Worm (Caenorhabditis elegans): Measurements from ENCODE around the gene nhr-46.

Gene nhr-46

DNA sequence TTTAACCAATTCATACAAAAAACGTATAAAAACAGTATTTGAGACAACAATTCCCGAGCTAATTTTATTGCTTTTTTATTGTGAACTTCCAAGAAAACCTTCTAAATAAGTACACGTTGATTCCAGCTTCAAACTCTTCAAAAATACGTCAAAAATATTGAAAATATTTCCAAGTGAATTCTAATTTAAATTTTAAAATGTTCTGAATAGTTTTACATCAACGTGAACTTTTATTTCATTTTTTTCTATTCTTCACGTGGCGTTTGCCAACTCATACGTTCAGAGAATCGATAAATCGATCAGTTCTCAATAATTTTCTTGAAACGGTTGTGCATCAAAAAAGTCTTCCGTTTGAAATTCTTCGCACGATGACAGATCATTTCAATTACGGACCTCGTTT lies 39.5 kb upstream of the nhr-46 start, which contains the start of gene C31H1.1:
C31H1.1 (plus strand) TSS at position 301 of the 400 bp plus-strand sequence.
- no peak for TF ChIP-seq unc-62 (GFP tag; optimal IDR thresholded peaks at IDR 0.05)
- TF ChIP-seq elt-3 (tag; optimal IDR thresholded peaks at IDR 0.05): no peak
- TF ChIP-seq pha-4 (tag; optimal IDR thresholded peaks at IDR 0.05): no peak
- no peak for TF ChIP-seq sem-2 (GFP tag; optimal IDR thresholded peaks at IDR 0.05)

DNA sequence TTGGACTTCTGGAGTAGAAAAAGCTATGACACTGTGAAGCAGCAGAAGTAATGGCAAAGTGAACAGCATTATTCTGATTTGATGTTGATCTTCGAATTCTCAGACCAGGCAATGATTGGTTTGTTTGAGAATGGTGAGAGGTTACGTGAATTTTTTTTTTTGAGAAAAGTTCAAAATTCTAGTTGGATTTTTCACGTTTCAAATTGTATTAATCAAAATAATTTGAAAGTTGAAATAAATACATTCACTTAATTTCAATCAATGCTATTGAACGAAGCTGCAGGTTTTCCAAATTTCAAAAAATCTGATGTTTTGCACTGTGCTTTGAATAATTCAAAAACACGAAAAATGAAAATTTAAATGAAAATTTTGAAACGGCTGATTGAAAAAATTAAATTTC lies 39.0 kb upstream of the nhr-46 start, which contains the start of gene C31H1.5:
C31H1.5 (minus strand) TSS at position 101 of the 400 bp plus-strand sequence.
- TF ChIP-seq elt-3 (tag; optimal IDR thresholded peaks at IDR 0.05) (no peak), nhr-76 (tag; optimal IDR thresholded peaks at IDR 0.05) (no peak), elt-1 (tag; optimal IDR thresholded peaks at IDR 0.05; ENCODE audit: borderline replicate concordance, insufficient read depth) (no peak), tbx-8 (GFP tag; optimal IDR thresholded peaks at IDR 0.05) (no peak), nhr-28 (tag; optimal IDR thresholded peaks at IDR 0.05) (no peak), unc-39 (tag; optimal IDR thresholded peaks at IDR 0.05) (no peak)

DNA sequence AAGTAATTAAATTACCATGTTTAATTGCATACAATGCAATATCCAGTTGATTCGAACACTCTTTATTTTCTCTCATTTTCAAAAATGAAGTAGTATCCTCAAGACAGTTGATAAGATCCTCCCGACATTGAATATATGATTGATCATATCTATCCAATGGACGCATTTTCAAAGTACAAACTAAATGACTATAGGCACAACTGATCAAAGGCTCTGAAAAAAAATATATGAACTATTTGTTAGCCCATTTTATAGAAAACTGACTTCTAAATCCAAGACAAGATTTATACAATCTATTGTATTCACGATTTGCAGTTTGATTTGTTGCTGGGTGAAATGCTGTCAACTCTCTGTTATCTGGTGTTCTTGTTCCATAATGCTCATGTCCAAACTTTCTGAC lies 37.8 kb upstream of the nhr-46 start:
- TF ChIP-seq blmp-1 (tag; optimal IDR thresholded peaks at IDR 0.05) (no peak), lsy-2 (tag; optimal IDR thresholded peaks at IDR 0.05) (no peak), drap-1 (GFP tag; optimal IDR thresholded peaks at IDR 0.05) (no peak), pha-4 (tag; optimal IDR thresholded peaks at IDR 0.05) (no peak), nhr-28 (tag; optimal IDR thresholded peaks at IDR 0.05) (no peak), nhr-237 (tag; optimal IDR thresholded peaks at IDR 0.05) (no peak), ceh-43 (GFP tag; optimal IDR thresholded peaks at IDR 0.05) (no peak), M03D4.4 (tag; optimal IDR thresholded peaks at IDR 0.05) (no peak), lin-32 (GFP tag; optimal IDR thresholded peaks at IDR 0.05) (no peak), ces-1 (GFP tag; optimal IDR thresholded peaks at IDR 0.05) (no peak), mls-2 (tag; optimal IDR thresholded peaks at IDR 0.05) (no peak), snpc-4 (tag; optimal IDR thresholded peaks at IDR 0.05) (no peak), ceh-39 (tag; optimal IDR thresholded peaks at IDR 0.05) (no peak), mep-1 (tag; optimal IDR thresholded peaks at IDR 0.05) (no peak), elt-1 (tag; optimal IDR thresholded peaks at IDR 0.05; ENCODE audit: borderline replicate concordance, insufficient read depth) (no peak), elt-3 (tag; optimal IDR thresholded peaks at IDR 0.05) (no peak), unc-62 (GFP tag; optimal IDR thresholded peaks at IDR 0.05) (no peak), ceh-83 (GFP tag; optimal IDR thresholded peaks at IDR 0.05) (no peak), mab-5 (tag; optimal IDR thresholded peaks at IDR 0.05) (no peak)

DNA sequence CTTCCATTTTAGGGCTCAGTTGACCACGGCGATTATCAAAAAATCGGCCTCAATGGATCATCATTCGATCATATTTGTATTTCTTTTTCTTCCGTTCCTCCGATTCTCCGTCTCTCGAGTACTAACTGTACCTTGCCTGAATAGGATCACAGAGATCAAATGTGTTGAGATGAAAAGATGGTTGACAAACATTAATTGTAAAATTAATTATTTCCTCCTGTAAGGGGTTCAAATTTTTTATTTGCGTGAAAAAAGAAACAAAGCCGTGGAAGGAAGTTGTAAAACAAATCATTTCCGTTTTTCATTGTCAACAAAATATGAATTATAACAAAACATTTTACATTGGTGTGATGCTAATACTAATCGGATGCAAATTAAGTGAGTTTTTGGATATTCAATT lies 33.3 kb upstream of the nhr-46 start, which contains the start of gene C31H1.2:
C31H1.2 (plus strand) TSS at position 301 of the 400 bp plus-strand sequence.
- TF ChIP-seq ceh-83 (GFP tag; optimal IDR thresholded peaks at IDR 0.05): no peak
- TF ChIP-seq unc-62 (GFP tag; optimal IDR thresholded peaks at IDR 0.05): no peak
- no peak for TF ChIP-seq hlh-1 (tag; optimal IDR thresholded peaks at IDR 0.05)
- TF ChIP-seq bed-3 (GFP tag; optimal IDR thresholded peaks at IDR 0.05): no peak
- TF ChIP-seq nhr-237 (tag; optimal IDR thresholded peaks at IDR 0.05): no peak
- no peak for TF ChIP-seq blmp-1 (tag; optimal IDR thresholded peaks at IDR 0.05)

DNA sequence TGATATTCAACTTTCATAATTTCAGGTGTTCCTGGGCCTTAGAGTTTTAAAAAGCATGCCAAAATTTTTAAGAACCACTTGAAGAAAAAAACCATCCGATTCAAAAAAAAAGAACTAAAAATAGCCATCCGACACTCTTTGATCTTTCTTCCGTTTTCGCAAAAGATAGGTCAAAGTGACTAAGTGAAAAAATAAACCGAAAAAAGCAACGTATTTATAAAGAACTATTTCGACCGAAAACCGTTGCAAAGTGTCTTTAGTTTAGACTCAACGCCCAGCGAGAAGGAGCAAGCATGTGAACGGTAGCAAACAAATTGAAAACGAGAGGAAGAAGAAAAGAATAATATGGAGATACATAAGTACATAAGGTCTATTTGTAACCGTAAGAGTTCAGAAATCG lies 26.0 kb upstream of the nhr-46 start:
- TF ChIP-seq bed-3 (GFP tag; optimal IDR thresholded peaks at IDR 0.05): no peak
- TF ChIP-seq elt-1 (tag; optimal IDR thresholded peaks at IDR 0.05; ENCODE audit: borderline replicate concordance, insufficient read depth): no peak
- TF ChIP-seq sem-2 (GFP tag; optimal IDR thresholded peaks at IDR 0.05): no peak
- TF ChIP-seq ceh-83 (GFP tag; optimal IDR thresholded peaks at IDR 0.05): no peak
- TF ChIP-seq nhr-12 (tag; optimal IDR thresholded peaks at IDR 0.05): no peak
- TF ChIP-seq unc-39 (tag; optimal IDR thresholded peaks at IDR 0.05): no peak
- TF ChIP-seq M03D4.4 (tag; optimal IDR thresholded peaks at IDR 0.05): no peak
- TF ChIP-seq lin-13 (tag; optimal IDR thresholded peaks at IDR 0.05): no peak
- no peak for TF ChIP-seq pha-4 (tag; optimal IDR thresholded peaks at IDR 0.05)
- TF ChIP-seq sptf-1 (tag; optimal IDR thresholded peaks at IDR 0.05): no peak
- TF ChIP-seq hlh-1 (tag; optimal IDR thresholded peaks at IDR 0.05): no peak

DNA sequence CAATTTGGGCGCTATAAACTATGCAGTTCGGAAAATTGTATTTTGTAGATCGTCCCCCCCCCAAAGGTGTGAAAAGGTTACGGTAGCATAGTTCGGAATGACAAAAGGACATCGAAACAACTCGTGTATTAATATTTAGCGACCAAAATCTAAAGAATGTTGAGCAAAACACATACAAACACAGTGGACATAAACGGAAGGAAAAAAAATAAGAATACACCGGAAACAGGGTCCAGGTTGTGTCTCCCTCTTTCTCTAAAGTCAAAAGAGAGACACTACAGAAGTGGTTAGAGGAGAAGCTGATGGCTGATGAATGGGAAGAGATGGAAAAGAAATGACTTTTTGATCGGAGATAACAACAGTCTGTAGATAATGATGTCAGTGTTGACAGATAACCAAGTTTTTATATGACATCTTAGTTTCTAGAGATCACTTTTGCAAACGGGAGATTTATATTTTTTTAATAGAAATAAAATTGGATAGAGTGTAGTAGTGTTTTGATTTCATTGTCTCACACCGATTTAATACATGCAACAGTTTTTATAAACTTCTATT lies 22.6 kb upstream of the nhr-46 start:
- TF ChIP-seq ceh-43 (GFP tag; optimal IDR thresholded peaks at IDR 0.05) (no peak), flh-1 (GFP tag; optimal IDR thresholded peaks at IDR 0.05) (no peak), sem-2 (GFP tag; optimal IDR thresholded peaks at IDR 0.05) (no peak), drap-1 (GFP tag; optimal IDR thresholded peaks at IDR 0.05) (no peak), elt-1 (tag; optimal IDR thresholded peaks at IDR 0.05; ENCODE audit: borderline replicate concordance, insufficient read depth) (peak; percentile 38)

All from whole organism, mixed stage, embryonic.